Worm (Caenorhabditis elegans) whole organism, L4 larva: ENCODE measurements around the gene pqn-37.

Source experiments
- F26F4.8 ChIP-seq: fragments of 200-800 bp; sonication (Bioruptor generic); conservative IDR thresholded peaks from 2 replicates; pipeline ENCODE4 v1.3.6; 2022; ENCODE audit warnings: missing genetic modification characterization, missing compliant biosample characterization
- F44E2.7 ChIP-seq: fragments of 200-800 bp; sonication (Bioruptor generic); IDR thresholded peaks from 2 replicates; pipeline ENCODE4 v2.1.2; 2022; ENCODE audit warnings: missing genetic modification characterization, missing compliant biosample characterization
- Y105C5A.15 ChIP-seq: fragments of 200-800 bp; sonication (Bioruptor generic); IDR thresholded peaks from 2 replicates; pipeline ENCODE4 v1.3.6; 2022; ENCODE audit warnings: missing genetic modification characterization, missing compliant biosample characterization
- aha-1 ChIP-seq: fragments of 150-350 bp; peaks from one replicate; lab custom pipeline; 2014; ENCODE audit warnings: missing biosample characterization, missing genetic modification characterization
- ceh-44 ChIP-seq: fragments of 200-800 bp; sonication (Bioruptor generic); IDR thresholded peaks from 2 replicates; pipeline ENCODE4 v1.3.6; 2022; ENCODE audit warnings: missing genetic modification reagents, missing genetic modification characterization, missing compliant biosample characterization
- ceh-62 ChIP-seq: sonication (generic microtip); optimal IDR thresholded peaks from 2 replicates; lab custom pipeline; 2017; ENCODE audit warnings: missing biosample characterization, missing genetic modification characterization
- daf-16 ChIP-seq, 3 experiments: sonication (generic microtip); optimal IDR thresholded peaks; 2 replicates each; lab custom pipeline; 2016 to 2017; ENCODE audit warnings: missing genetic modification characterization in 3 of 3, missing genetic modification reagents in 3 of 3, mild to moderate bottlenecking in 2 of 3, missing compliant biosample characterization in 2 of 3, missing biosample characterization in 1 of 3, moderate library complexity in 1 of 3
- daf-8 ChIP-seq: fragments of 200-800 bp; sonication (Bioruptor generic); IDR thresholded peaks from 2 replicates; pipeline ENCODE4 v1.3.6; 2022; ENCODE audit warnings: missing genetic modification characterization, missing compliant biosample characterization
- dmd-8 ChIP-seq: fragments of 200-800 bp; sonication (Bioruptor generic); IDR thresholded peaks from 2 replicates; pipeline ENCODE4 v1.3.6; 2022; ENCODE audit warnings: missing genetic modification characterization, missing compliant biosample characterization
- dve-1 ChIP-seq: sonication (generic microtip); optimal IDR thresholded peaks from 2 replicates; lab custom pipeline; 2017; ENCODE audit warnings: antibody characterized with exemption, mild to moderate bottlenecking, missing genetic modification characterization, missing compliant biosample characterization; ENCODE audit not compliant: insufficient read depth
- egl-27 ChIP-seq: sonication (generic microtip); optimal IDR thresholded peaks from 3 replicates; lab custom pipeline; 2017; ENCODE audit warnings: missing biosample characterization, missing genetic modification reagents, missing genetic modification characterization
- fkh-10 ChIP-seq: fragments of 150-350 bp; optimal IDR thresholded peaks from 2 replicates; lab custom pipeline; 2014; ENCODE audit warnings: missing biosample characterization, missing genetic modification reagents, missing genetic modification characterization
- gei-8 ChIP-seq: fragments of 200-800 bp; sonication (Bioruptor generic); optimal IDR thresholded peaks from 2 replicates; lab custom pipeline; 2018; ENCODE audit warnings: mild to moderate bottlenecking, missing genetic modification characterization, missing compliant biosample characterization
- hlh-11 ChIP-seq: fragments of 200-800 bp; sonication (Bioruptor generic); optimal IDR thresholded peaks from 2 replicates; lab custom pipeline; 2018; ENCODE audit warnings: mild to moderate bottlenecking, missing genetic modification characterization, missing compliant biosample characterization
- lim-7 ChIP-seq: fragments of 200-800 bp; sonication (Bioruptor generic); IDR thresholded peaks from 2 replicates; pipeline ENCODE4 v1.3.6; 2022; ENCODE audit warnings: missing genetic modification characterization, missing compliant biosample characterization
- lir-3 ChIP-seq: sonication (generic microtip); optimal IDR thresholded peaks from 2 replicates; lab custom pipeline; 2016; ENCODE audit warnings: mild to moderate bottlenecking, missing genetic modification characterization, missing compliant biosample characterization
- lsy-2 ChIP-seq, 2 experiments: fragments of 150-350 bp in 1 of 2; sonication (generic microtip) in 1 of 2; optimal IDR thresholded peaks; 2 replicates each; lab custom pipeline; 2014 to 2017; ENCODE audit warnings: missing biosample characterization in 2 of 2, missing genetic modification characterization in 2 of 2
- madf-5 ChIP-seq, 2 experiments: fragments of 200-800 bp; sonication (Bioruptor generic); IDR thresholded peaks; 2 replicates each; pipeline ENCODE4 v1.3.6; 2022; ENCODE audit warnings: missing compliant biosample characterization in 2 of 2, missing genetic modification characterization in 2 of 2
- mxl-3 ChIP-seq: fragments of 200-800 bp; sonication (Bioruptor generic); optimal IDR thresholded peaks from 2 replicates; lab custom pipeline; 2018; ENCODE audit warnings: mild to moderate bottlenecking, missing genetic modification characterization, missing compliant biosample characterization
- nhr-102 ChIP-seq: sonication (generic microtip); optimal IDR thresholded peaks from 2 replicates; lab custom pipeline; 2016; ENCODE audit warnings: mild to moderate bottlenecking, missing genetic modification characterization, moderate library complexity, missing compliant biosample characterization
- nhr-28 ChIP-seq: fragments of 150-350 bp; optimal IDR thresholded peaks from 2 replicates; lab custom pipeline; 2014; ENCODE audit warnings: missing biosample characterization, missing genetic modification characterization
- nhr-41 ChIP-seq: fragments of 200-800 bp; sonication (Bioruptor generic); IDR thresholded peaks from 2 replicates; pipeline ENCODE4 v1.3.6; 2022; ENCODE audit warnings: missing genetic modification reagents, missing genetic modification characterization, missing compliant biosample characterization
- nhr-42 ChIP-seq: fragments of 200-800 bp; sonication (Bioruptor generic); IDR thresholded peaks from 2 replicates; pipeline ENCODE4 v1.3.6; 2022; ENCODE audit warnings: missing genetic modification characterization, missing compliant biosample characterization
- pha-4 ChIP-seq, 2 experiments: fragments of 150-350 bp in 1 of 2; fragments of 200-800 bp in 1 of 2; sonication (Bioruptor generic) in 1 of 2; IDR thresholded peaks in 1 of 2; optimal IDR thresholded peaks in 1 of 2; 2 replicates each; pipeline versions ENCODE4 v1.3.6 to Lab custom; 2014 to 2022; ENCODE audit warnings: missing genetic modification characterization in 2 of 2, missing genetic modification reagents in 2 of 2, missing biosample characterization in 1 of 2, missing compliant biosample characterization in 1 of 2
- pqm-1 ChIP-seq: sonication (generic microtip); optimal IDR thresholded peaks from 2 replicates; lab custom pipeline; 2017; ENCODE audit warnings: missing biosample characterization, missing genetic modification characterization
- sdz-12 ChIP-seq: fragments of 200-800 bp; sonication (Bioruptor generic); optimal IDR thresholded peaks from 2 replicates; lab custom pipeline; 2018; ENCODE audit warnings: mild to moderate bottlenecking, missing genetic modification characterization, missing compliant biosample characterization
- set-16 ChIP-seq: fragments of 200-800 bp; sonication (Bioruptor generic); IDR thresholded peaks from 2 replicates; pipeline ENCODE4 v1.3.6; 2022; ENCODE audit warnings: missing genetic modification reagents, missing genetic modification characterization, missing compliant biosample characterization
- spr-1 ChIP-seq: sonication (generic microtip); optimal IDR thresholded peaks from 2 replicates; lab custom pipeline; 2016; ENCODE audit warnings: mild to moderate bottlenecking, missing genetic modification characterization, missing compliant biosample characterization
- spr-3 ChIP-seq: fragments of 200-800 bp; sonication (Bioruptor generic); optimal IDR thresholded peaks from 2 replicates; lab custom pipeline; 2018; ENCODE audit warnings: mild to moderate bottlenecking, missing genetic modification characterization, missing compliant biosample characterization
- unc-130 ChIP-seq: sonication (generic microtip); optimal IDR thresholded peaks from 2 replicates; lab custom pipeline; 2016; ENCODE audit warnings: missing genetic modification reagents, missing genetic modification characterization, missing compliant biosample characterization
- unc-39 ChIP-seq: sonication (generic microtip); optimal IDR thresholded peaks from 2 replicates; lab custom pipeline; 2017; ENCODE audit warnings: missing biosample characterization, missing genetic modification characterization
- unc-62 ChIP-seq, 3 experiments: fragments of 150-350 bp in 1 of 3; sonication (generic microtip); optimal IDR thresholded peaks in 2 of 3; peaks in 1 of 3; 1 replicate in 1 of 3; 2 replicates in 2 of 3; lab custom pipeline; 2014 to 2017; ENCODE audit warnings: missing biosample characterization in 3 of 3, missing genetic modification characterization in 3 of 3, missing genetic modification reagents in 3 of 3, missing genotype in 1 of 3
- zfp-3 ChIP-seq: fragments of 200-800 bp; sonication (Bioruptor generic); conservative IDR thresholded peaks from 2 replicates; pipeline ENCODE4 v1.3.6; 2022; ENCODE audit warnings: missing genetic modification reagents, missing genetic modification characterization, missing compliant biosample characterization

The pqn-37 gene

ce11 chrX:3230575-3230974 lies 19.8 kb downstream of the pqn-37 start:
- TF ChIP-seq fkh-10 (GFP tag; lab: Kevin White, UChicago) (no peak), unc-62 (GFP tag; optimal IDR thresholded peaks at IDR 0.05 in 1 of 2; lab: Kevin White, UChicago) (peak in 1 of 2 experiments; percentile 96), unc-62 (tag; optimal IDR thresholded peaks at IDR 0.05; lab: Kevin White, UChicago) (no peak)

DNA sequence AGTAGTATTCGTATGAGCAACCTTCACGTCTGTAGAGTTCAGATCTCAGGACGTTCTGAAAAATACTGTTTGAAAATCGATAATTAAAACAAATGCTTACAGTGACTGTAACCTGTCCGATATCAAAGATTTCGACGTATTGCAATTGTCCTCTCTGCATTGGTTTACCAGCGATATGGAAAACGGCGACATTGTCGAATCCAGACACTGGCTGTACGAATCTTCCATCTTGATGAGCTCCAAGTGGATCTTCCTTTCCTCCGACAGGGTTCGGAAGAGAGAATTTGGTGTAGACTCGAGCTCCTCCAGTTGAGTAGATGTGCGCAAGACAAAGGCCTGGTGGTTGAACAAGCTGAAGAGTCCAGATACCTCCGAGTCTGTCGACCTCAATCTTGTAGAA lies 21.6 kb downstream of the pqn-37 start:
- TF ChIP-seq spr-1 (no peak), lir-3 (tag; lab: Kevin White, UChicago) (no peak), unc-62 (GFP tag; optimal IDR thresholded peaks at IDR 0.05 in 1 of 2; lab: Kevin White, UChicago) (peak in 1 of 2 experiments; percentile 87), unc-62 (tag; optimal IDR thresholded peaks at IDR 0.05; lab: Kevin White, UChicago) (no peak)

- TF ChIP-seq aha-1 (tag; lab: Kevin White, UChicago) (peak; percentile 87), nhr-102 (tag; lab: Kevin White, UChicago) (no peak), nhr-42 (GFP tag; lab: Robert Waterston, UW) (0 out of 2 replicates have a peak, but pooled peaks have one; percentile 50), F44E2.7 (GFP tag; lab: Robert Waterston, UW) (no peak), pqm-1 (tag; lab: Kevin White, UChicago) (peak; percentile 68), daf-16 (GFP tag; optimal IDR thresholded peaks at IDR 0.05; lab: Kevin White, UChicago) (no peak), daf-16 (tag; optimal IDR thresholded peaks at IDR 0.05; lab: Kevin White, UChicago) (peak; percentile 75), unc-62 (GFP tag; optimal IDR thresholded peaks at IDR 0.05 in 1 of 2; lab: Kevin White, UChicago) (peak in 1 of 2 experiments; percentile 84), unc-62 (tag; optimal IDR thresholded peaks at IDR 0.05; lab: Kevin White, UChicago) (no peak), hlh-11 (tag; lab: Kevin White, UChicago) (no peak), pha-4 (GFP tag; IDR thresholded peaks at IDR 0.05; lab: Robert Waterston, UW) (no peak), pha-4 (tag; optimal IDR thresholded peaks at IDR 0.05; lab: Kevin White, UChicago) (no peak), dve-1 (tag; lab: Kevin White, UChicago) (peak; percentile 23), nhr-28 (peak; percentile 24), zfp-3 (GFP tag; lab: Robert Waterston, UW) (0 out of 2 replicates have a peak, but pooled peaks have one; percentile 28), set-16 (GFP tag; lab: Robert Waterston, UW) (peak; percentile 52), madf-5 (GFP tag; IDR thresholded peaks at IDR 0.05; lab: Robert Waterston, UW) (no peak), lim-7 (GFP tag; lab: Robert Waterston, UW) (0 out of 2 replicates have a peak, but pooled peaks have one; percentile 12), sdz-12 (GFP tag; lab: Kevin White, UChicago) (no peak), nhr-41 (GFP tag; lab: Robert Waterston, UW) (no peak), unc-39 (tag; lab: Kevin White, UChicago) (no peak)
Observed at ce11 chrX:3226348-3227229, 23.7 kb downstream of the pqn-37 start.

- no peak for TF ChIP-seq Y105C5A.15 (GFP tag; lab: Robert Waterston, UW)
- no peak for TF ChIP-seq spr-3 (GFP tag; lab: Kevin White, UChicago)
- no peak for TF ChIP-seq daf-8 (GFP tag; lab: Robert Waterston, UW)
- 0 out of 2 replicates have a peak, but pooled peaks have one; percentile 32 for TF ChIP-seq F26F4.8 (GFP tag; lab: Robert Waterston, UW)
- no peak for TF ChIP-seq spr-1
- TF ChIP-seq ceh-44 (GFP tag; lab: Robert Waterston, UW) = no peak
- TF ChIP-seq lsy-2 (tag; optimal IDR thresholded peaks at IDR 0.05; lab: Kevin White, UChicago) = no peak
- no peak for TF ChIP-seq unc-130
- no peak for TF ChIP-seq mxl-3 (GFP tag; lab: Kevin White, UChicago)
- no peak for TF ChIP-seq gei-8 (GFP tag; lab: Kevin White, UChicago)
- no peak for TF ChIP-seq egl-27 (tag; lab: Kevin White, UChicago)
- 0 out of 2 replicates have a peak, but pooled peaks have one; percentile 30 for TF ChIP-seq dmd-8 (GFP tag; lab: Robert Waterston, UW)
- no peak for TF ChIP-seq ceh-62 (tag; lab: Kevin White, UChicago)
Observed at ce11 chrX:3223135-3223534, 27.2 kb downstream of the pqn-37 start.
